Worm (Caenorhabditis elegans): Measurements from ENCODE around the gene inx-8.

ce11 chrIV:11721878-11722277 lies 48.2 kb downstream of the inx-8 start:
- no peak for TF ChIP-seq W03F9.2 (tag; optimal IDR thresholded peaks at IDR 0.05)
- TF ChIP-seq dao-5 (tag; optimal IDR thresholded peaks at IDR 0.05), result no peak
